Worm (Caenorhabditis elegans) whole organism, L3 larva: ENCODE results near the gene gst-31.
"Not testable (repeated sequence)": the region's sequence is repeated elsewhere in the genome, so short reads cannot be mapped to it uniquely, and the experiment has no call there.

Experiments used
- R02D3.7 ChIP-seq: fragments of 150-350 bp; optimal IDR thresholded peaks from 2 replicates; lab custom pipeline; 2014; ENCODE audit warnings: missing biosample characterization, missing genetic modification characterization
- ZK546.5 ChIP-seq: sonication (generic microtip); optimal IDR thresholded peaks from 2 replicates; lab custom pipeline; 2017; ENCODE audit warnings: missing biosample characterization, missing genetic modification characterization
- aly-2 ChIP-seq: fragments of 150-350 bp; optimal IDR thresholded peaks from 2 replicates; lab custom pipeline; 2014; ENCODE audit warnings: missing biosample characterization, missing genetic modification characterization
- ama-1 ChIP-seq: fragments of 150-350 bp; optimal IDR thresholded peaks from 2 replicates; lab custom pipeline; 2018
- ceh-82 ChIP-seq: fragments of 150-350 bp; optimal IDR thresholded peaks from 2 replicates; lab custom pipeline; 2014; ENCODE audit warnings: missing biosample characterization, missing genetic modification characterization
- daf-12 ChIP-seq: fragments of 150-350 bp; optimal IDR thresholded peaks from 2 replicates; lab custom pipeline; 2014; ENCODE audit warnings: missing biosample characterization, missing genetic modification reagents, missing genetic modification characterization
- egl-27 ChIP-seq: sonication (generic microtip); optimal IDR thresholded peaks from 4 replicates; lab custom pipeline; 2017; ENCODE audit warnings: missing biosample characterization, missing genetic modification reagents, missing genetic modification characterization
- egl-5 ChIP-seq: fragments of 150-350 bp; optimal IDR thresholded peaks from 2 replicates; lab custom pipeline; 2017; ENCODE audit warnings: missing biosample characterization, missing genetic modification reagents, missing genetic modification characterization, inconsistent platforms
- elt-1 ChIP-seq: fragments of 150-350 bp; optimal IDR thresholded peaks from 2 replicates; lab custom pipeline; 2014; ENCODE audit warnings: missing biosample characterization, missing genetic modification characterization
- elt-3 ChIP-seq, 3 experiments: fragments of 150-350 bp in 1 of 3; sonication (generic microtip) in 2 of 3; optimal IDR thresholded peaks; 2 replicates in 2 of 3; 4 replicates in 1 of 3; lab custom pipeline; 2014 to 2017; ENCODE audit warnings: missing biosample characterization in 3 of 3, missing genetic modification characterization in 3 of 3
- eor-1 ChIP-seq, 2 experiments: fragments of 150-350 bp; optimal IDR thresholded peaks; 2 replicates each; lab custom pipeline; 2014 to 2018; ENCODE audit warnings: missing biosample characterization in 2 of 2, missing genetic modification characterization in 2 of 2
- fkh-10 ChIP-seq: sonication (generic microtip); optimal IDR thresholded peaks from 2 replicates; lab custom pipeline; 2017; ENCODE audit warnings: missing biosample characterization, missing genetic modification reagents, missing genetic modification characterization
- fkh-2 ChIP-seq: fragments of 150-350 bp; optimal IDR thresholded peaks from 2 replicates; lab custom pipeline; 2014; ENCODE audit warnings: missing biosample characterization, missing genetic modification reagents, missing genetic modification characterization
- fos-1 ChIP-seq: fragments of 150-350 bp; optimal IDR thresholded peaks from 2 replicates; lab custom pipeline; 2014; ENCODE audit warnings: missing biosample characterization, missing genetic modification characterization
- jun-1 ChIP-seq: fragments of 150-350 bp; optimal IDR thresholded peaks from 2 replicates; lab custom pipeline; 2014; ENCODE audit warnings: missing biosample characterization, missing genetic modification reagents, missing genetic modification characterization
- lin-39 ChIP-seq: fragments of 150-350 bp; optimal IDR thresholded peaks from 2 replicates; lab custom pipeline; 2018; ENCODE audit warnings: missing biosample characterization, missing genetic modification reagents, missing genetic modification characterization
- lsy-12 ChIP-seq: sonication (generic microtip); optimal IDR thresholded peaks from 2 replicates; lab custom pipeline; 2016; ENCODE audit warnings: mild to moderate bottlenecking, missing genetic modification characterization, missing compliant biosample characterization
- mdl-1 ChIP-seq: fragments of 150-350 bp; optimal IDR thresholded peaks from 2 replicates; lab custom pipeline; 2014; ENCODE audit warnings: missing biosample characterization, missing genetic modification characterization
- nhr-11 ChIP-seq: fragments of 150-350 bp; optimal IDR thresholded peaks from 2 replicates; lab custom pipeline; 2014; ENCODE audit warnings: missing biosample characterization, missing genetic modification characterization
- nhr-12 ChIP-seq: fragments of 150-350 bp; optimal IDR thresholded peaks from 2 replicates; lab custom pipeline; 2014; ENCODE audit warnings: missing biosample characterization, missing genetic modification characterization
- nhr-237 ChIP-seq: fragments of 150-350 bp; optimal IDR thresholded peaks from 2 replicates; lab custom pipeline; 2014; ENCODE audit warnings: missing biosample characterization, missing genetic modification characterization
- nhr-28 ChIP-seq: fragments of 150-350 bp; optimal IDR thresholded peaks from 2 replicates; lab custom pipeline; 2014; ENCODE audit warnings: missing biosample characterization, missing genetic modification characterization
- nhr-43 ChIP-seq: sonication (generic microtip); optimal IDR thresholded peaks from 2 replicates; lab custom pipeline; 2016; ENCODE audit warnings: mild to moderate bottlenecking, missing genetic modification characterization, missing compliant biosample characterization; ENCODE audit not compliant: poor library complexity, severe bottlenecking
- nhr-67 ChIP-seq: fragments of 150-350 bp; optimal IDR thresholded peaks from 2 replicates; lab custom pipeline; 2014; ENCODE audit warnings: missing biosample characterization, missing genetic modification characterization
- nhr-76 ChIP-seq: fragments of 150-350 bp; sonication (generic microtip); optimal IDR thresholded peaks from 5 replicates; lab custom pipeline; 2014; ENCODE audit warnings: missing biosample characterization, missing genetic modification characterization
- nhr-77 ChIP-seq: fragments of 150-350 bp; optimal IDR thresholded peaks from 2 replicates; lab custom pipeline; 2014; ENCODE audit warnings: missing biosample characterization, missing genetic modification characterization
- pha-4 ChIP-seq: fragments of 150-350 bp; optimal IDR thresholded peaks from 2 replicates; lab custom pipeline; 2014; ENCODE audit warnings: missing biosample characterization, missing genetic modification reagents, missing genetic modification characterization
- pqm-1 ChIP-seq: fragments of 150-350 bp; optimal IDR thresholded peaks from 2 replicates; lab custom pipeline; 2017; ENCODE audit warnings: missing biosample characterization, missing genetic modification characterization, inconsistent platforms
- sea-2 ChIP-seq: fragments of 150-350 bp; sonication (generic microtip); optimal IDR thresholded peaks from 4 replicates; lab custom pipeline; 2014; ENCODE audit warnings: missing biosample characterization, missing genetic modification reagents, missing genetic modification characterization
- skn-1 ChIP-seq: fragments of 150-350 bp; optimal IDR thresholded peaks from 2 replicates; lab custom pipeline; 2014; ENCODE audit warnings: missing biosample characterization, missing genetic modification characterization
- snpc-4 ChIP-seq: fragments of 150-350 bp; optimal IDR thresholded peaks from 2 replicates; lab custom pipeline; 2014; ENCODE audit warnings: missing biosample characterization, missing genetic modification characterization
- unc-39 ChIP-seq: sonication (generic microtip); optimal IDR thresholded peaks from 4 replicates; lab custom pipeline; 2017; ENCODE audit warnings: missing biosample characterization, missing genetic modification characterization
- unc-62 ChIP-seq: fragments of 150-350 bp; sonication (generic microtip); optimal IDR thresholded peaks from 4 replicates; lab custom pipeline; 2014; ENCODE audit warnings: missing biosample characterization, missing genetic modification reagents, missing genetic modification characterization
- zag-1 ChIP-seq: fragments of 150-350 bp; optimal IDR thresholded peaks from 2 replicates; lab custom pipeline; 2014; ENCODE audit warnings: missing biosample characterization, missing genetic modification characterization
- ztf-4 ChIP-seq: fragments of 150-350 bp; optimal IDR thresholded peaks from 2 replicates; lab custom pipeline; 2014; ENCODE audit warnings: missing biosample characterization, missing genetic modification characterization

Gene gst-31

ce11 chrII:15143729-15144128, 31.0 kb downstream of the gst-31 start:
- no peak for TF ChIP-seq ZK546.5
- TF ChIP-seq nhr-11: no peak
- no peak for TF ChIP-seq aly-2 (tag; lab: Kevin White, UChicago)
- TF ChIP-seq jun-1 (tag; lab: Kevin White, UChicago): no peak
- TF ChIP-seq fkh-10: no peak
- TF ChIP-seq daf-12 (tag; lab: Kevin White, UChicago): no peak
- TF ChIP-seq pha-4 (tag; lab: Kevin White, UChicago): no peak
- TF ChIP-seq unc-39 (tag; lab: Kevin White, UChicago): no peak
- no peak for TF ChIP-seq fos-1 (tag; lab: Kevin White, UChicago)
- no peak for TF ChIP-seq sea-2 (GFP tag; lab: Kevin White, UChicago)
- no peak for TF ChIP-seq nhr-237 (tag; lab: Kevin White, UChicago)
- no peak for TF ChIP-seq egl-27
- TF ChIP-seq egl-5 (tag; lab: Kevin White, UChicago): no peak
- no peak for TF ChIP-seq lsy-12 (tag; lab: Kevin White, UChicago)
- no peak for TF ChIP-seq elt-1 (tag; lab: Kevin White, UChicago)
- TF ChIP-seq, all 47 proteins: peak for 0

ce11 chrII:15140881-15141280, 33.9 kb downstream of the gst-31 start, which contains the start of gene Y53F4B.26:
Gene Y53F4B.26, minus strand, starts transcription at chrII:15140981.
- not testable (repeated sequence) for TF ChIP-seq egl-5, pha-4, snpc-4 (tag; lab: Kevin White, UChicago)

- TF ChIP-seq nhr-43: no peak
- TF ChIP-seq egl-27: no peak
- TF ChIP-seq skn-1 (tag; lab: Kevin White, UChicago): no peak
- TF ChIP-seq unc-62 (GFP tag; lab: Kevin White, UChicago): no peak
- TF ChIP-seq pha-4 (tag; lab: Kevin White, UChicago): no peak
- no peak for TF ChIP-seq elt-3 (tag; optimal IDR thresholded peaks at IDR 0.05; lab: Kevin White, UChicago)
- no peak for TF ChIP-seq fos-1 (tag; lab: Kevin White, UChicago)
- no peak for TF ChIP-seq unc-39 (tag; lab: Kevin White, UChicago)
- TF ChIP-seq ztf-4 (tag; lab: Kevin White, UChicago): no peak
- TF ChIP-seq mdl-1: no peak
- TF ChIP-seq fkh-2 (tag; lab: Kevin White, UChicago): no peak
- TF ChIP-seq nhr-77 (tag; lab: Kevin White, UChicago): no peak
- TF ChIP-seq fkh-10: no peak
Observed at ce11 chrII:15135886-15136285, 38.9 kb downstream of the gst-31 start, which contains the start of gene Y53F4B.25. Gene Y53F4B.25, plus strand, starts transcription at chrII:15136186.

ce11 chrII:15134332-15134731, 40.4 kb downstream of the gst-31 start, which contains the start of gene Y53F4B.24:
Gene Y53F4B.24, minus strand, starts transcription at chrII:15134432.
- TF ChIP-seq nhr-76 (tag; lab: Kevin White, UChicago) (no peak), R02D3.7 (tag; lab: Kevin White, UChicago) (no peak), ama-1 (lab: Kevin White, UChicago) (no peak), lsy-12 (tag; lab: Kevin White, UChicago) (no peak), zag-1 (no peak), snpc-4 (tag; lab: Kevin White, UChicago) (no peak), fkh-2 (tag; lab: Kevin White, UChicago) (no peak), nhr-67 (tag; lab: Kevin White, UChicago) (no peak), nhr-12 (no peak), lin-39 (no peak), nhr-28 (tag; lab: Kevin White, UChicago) (no peak)

- TF ChIP-seq zag-1: no peak
- TF ChIP-seq mdl-1: no peak
- no peak for TF ChIP-seq nhr-76 (tag; lab: Kevin White, UChicago)
- no peak for TF ChIP-seq fkh-10
- TF ChIP-seq ceh-82 (tag; lab: Kevin White, UChicago): no peak
- no peak for TF ChIP-seq pqm-1 (tag; lab: Kevin White, UChicago)
- TF ChIP-seq egl-27: no peak
- no peak for TF ChIP-seq nhr-28 (tag; lab: Kevin White, UChicago)
- no peak for TF ChIP-seq ama-1 (lab: Kevin White, UChicago)
- TF ChIP-seq elt-1 (tag; lab: Kevin White, UChicago): no peak
- no peak for TF ChIP-seq sea-2 (GFP tag; lab: Kevin White, UChicago)
- TF ChIP-seq nhr-77 (tag; lab: Kevin White, UChicago): no peak
- no peak for TF ChIP-seq ztf-4 (tag; lab: Kevin White, UChicago)
- no peak for TF ChIP-seq nhr-237 (tag; lab: Kevin White, UChicago)
- TF ChIP-seq eor-1 (tag; optimal IDR thresholded peaks at IDR 0.05; lab: Kevin White, UChicago): no peak
- no peak for TF ChIP-seq pha-4 (tag; lab: Kevin White, UChicago)
Observed at ce11 chrII:15130512-15130911, 44.3 kb downstream of the gst-31 start, which contains the start of gene Y53F4B.62. Gene Y53F4B.62, minus strand, starts transcription at chrII:15130612.
